Fruit fly (Drosophila melanogaster) whole organism, embryonic: ENCODE measurements around the gene hale.

Experiments
- ATbp ChIP-seq: fragments of 200-800 bp; sonication (Bioruptor generic); optimal IDR thresholded peaks from 2 replicates; lab custom pipeline; 2017; ENCODE audit warnings: missing biosample characterization, mild to moderate bottlenecking, missing genetic modification characterization, missing genetic modification reagents
- CG10565 ChIP-seq: fragments of 200-800 bp; sonication (Bioruptor generic); optimal IDR thresholded peaks from 3 replicates; lab custom pipeline; 2016; ENCODE audit warnings: missing biosample characterization, mild to moderate bottlenecking, missing genetic modification characterization
- CG10959 ChIP-seq: fragments of 200-800 bp; sonication (Bioruptor generic); IDR thresholded peaks from 2 replicates; pipeline ENCODE4 v1.3.6; 2022; ENCODE audit warnings: missing biosample characterization, missing genetic modification characterization
- CG12071 ChIP-seq: fragments of 200-800 bp; sonication (Bioruptor generic); optimal IDR thresholded peaks from 3 replicates; lab custom pipeline; 2018; ENCODE audit warnings: missing biosample characterization, mild to moderate bottlenecking, missing genetic modification characterization
- CG12219 ChIP-seq: fragments of 200-800 bp; sonication (Bioruptor generic); optimal IDR thresholded peaks from 3 replicates; lab custom pipeline; 2018; ENCODE audit warnings: missing biosample characterization, mild to moderate bottlenecking, missing genetic modification characterization
- CG12391 ChIP-seq: fragments of 200-800 bp; sonication (Bioruptor generic); optimal IDR thresholded peaks from 3 replicates; lab custom pipeline; 2018; ENCODE audit warnings: missing biosample characterization, mild to moderate bottlenecking, missing genetic modification characterization, moderate library complexity
- CG12744 ChIP-seq: fragments of 200-800 bp; sonication (Bioruptor generic); optimal IDR thresholded peaks from 2 replicates; lab custom pipeline; 2016; ENCODE audit warnings: missing biosample characterization, missing genetic modification characterization
- CG13287 ChIP-seq: fragments of 200-800 bp; sonication (Bioruptor generic); IDR thresholded peaks from 2 replicates; pipeline ENCODE4 v1.3.6; 2022; ENCODE audit warnings: missing biosample characterization, missing genetic modification characterization; ENCODE audit not compliant: partially characterized antibody
- CG15269 ChIP-seq: fragments of 200-800 bp; sonication (Bioruptor generic); optimal IDR thresholded peaks from 2 replicates; lab custom pipeline; 2018; ENCODE audit warnings: missing biosample characterization, mild to moderate bottlenecking, missing genetic modification characterization, moderate library complexity
- CG16815 ChIP-seq: fragments of 200-800 bp; sonication (Bioruptor generic); optimal IDR thresholded peaks from 3 replicates; lab custom pipeline; 2017; ENCODE audit warnings: missing biosample characterization, mild to moderate bottlenecking, missing genetic modification characterization
- CG17912 ChIP-seq: fragments of 200-800 bp; sonication (Bioruptor generic); optimal IDR thresholded peaks from 2 replicates; lab custom pipeline; 2018; ENCODE audit warnings: missing biosample characterization, mild to moderate bottlenecking, missing genetic modification characterization
- CG2120 ChIP-seq: fragments of 200-800 bp; sonication (Bioruptor generic); optimal IDR thresholded peaks from 3 replicates; lab custom pipeline; 2016; ENCODE audit warnings: missing biosample characterization, missing genetic modification characterization
- CG2129 ChIP-seq: fragments of 200-800 bp; sonication (Bioruptor generic); IDR thresholded peaks from 2 replicates; pipeline ENCODE4 v1.3.6; 2022; ENCODE audit warnings: missing biosample characterization, missing genetic modification characterization; ENCODE audit not compliant: partially characterized antibody
- CG2199 ChIP-seq: fragments of 200-800 bp; sonication (Bioruptor generic); IDR thresholded peaks from 3 replicates; pipeline ENCODE4 v1.3.6; 2022; ENCODE audit warnings: missing biosample characterization, missing genetic modification characterization
- CG2202 ChIP-seq: fragments of 200-800 bp; sonication (Bioruptor generic); optimal IDR thresholded peaks from 2 replicates; lab custom pipeline; 2018; ENCODE audit warnings: missing biosample characterization, mild to moderate bottlenecking, missing genetic modification characterization
- CG2712 ChIP-seq: fragments of 200-800 bp; optimal IDR thresholded peaks from 3 replicates; lab custom pipeline; 2019; ENCODE audit warnings: missing biosample characterization, mild to moderate bottlenecking, missing genetic modification characterization, moderate library complexity
- CG30020 ChIP-seq: fragments of 200-800 bp; optimal IDR thresholded peaks from 2 replicates; lab custom pipeline; 2019; ENCODE audit warnings: missing biosample characterization, mild to moderate bottlenecking, missing genetic modification characterization, moderate library complexity
- CG31365 ChIP-seq: fragments of 200-800 bp; sonication (Bioruptor generic); optimal IDR thresholded peaks from 2 replicates; lab custom pipeline; 2018; ENCODE audit warnings: missing biosample characterization, mild to moderate bottlenecking, missing genetic modification characterization
- CG4360 ChIP-seq: fragments of 200-800 bp; sonication (Bioruptor generic); IDR thresholded peaks from 2 replicates; pipeline ENCODE4 v1.3.6; 2022; ENCODE audit warnings: missing biosample characterization, missing genetic modification characterization
- CG5953 ChIP-seq: fragments of 200-800 bp; sonication (Bioruptor generic); IDR thresholded peaks from 2 replicates; pipeline ENCODE4 v1.3.6; 2022; ENCODE audit warnings: missing biosample characterization, missing genetic modification characterization
- CG6272 ChIP-seq: fragments of 200-800 bp; sonication (Bioruptor generic); IDR thresholded peaks from 2 replicates; pipeline ENCODE4 v1.3.6; 2022; ENCODE audit warnings: missing biosample characterization, missing genetic modification characterization
- CG6654 ChIP-seq: fragments of 200-800 bp; sonication (Bioruptor generic); optimal IDR thresholded peaks from 2 replicates; lab custom pipeline; 2017; ENCODE audit warnings: missing biosample characterization, mild to moderate bottlenecking, missing genetic modification characterization
- CG7357 ChIP-seq: fragments of 200-800 bp; sonication (Bioruptor generic); IDR thresholded peaks from 3 replicates; pipeline ENCODE4 v1.3.6; 2022; ENCODE audit warnings: missing biosample characterization, missing genetic modification characterization
- CG8924 ChIP-seq: fragments of 200-800 bp; optimal IDR thresholded peaks from 3 replicates; lab custom pipeline; 2019; ENCODE audit warnings: missing biosample characterization, mild to moderate bottlenecking, missing genetic modification characterization, moderate library complexity
- CG9932 ChIP-seq: fragments of 200-800 bp; sonication (Bioruptor generic); IDR thresholded peaks from 2 replicates; pipeline ENCODE4 v1.3.6; 2022; ENCODE audit warnings: missing biosample characterization, missing genetic modification characterization
- Doc3 ChIP-seq: fragments of 200-800 bp; sonication (Bioruptor generic); IDR thresholded peaks from 3 replicates; pipeline ENCODE4 v1.3.6; 2022; ENCODE audit warnings: missing biosample characterization, missing genetic modification characterization; ENCODE audit not compliant: partially characterized antibody
- E2f1 ChIP-seq: fragments of 200-800 bp; sonication (Bioruptor generic); IDR thresholded peaks from 2 replicates; pipeline ENCODE4 v1.3.6; 2022; ENCODE audit warnings: missing biosample characterization, missing genetic modification characterization
- Gsc ChIP-seq: fragments of 200-800 bp; sonication (Bioruptor generic); IDR thresholded peaks from 2 replicates; pipeline ENCODE4 v1.3.6; 2022; ENCODE audit warnings: missing biosample characterization, missing genetic modification characterization
- Hey ChIP-seq: fragments of 200-800 bp; sonication (Bioruptor generic); optimal IDR thresholded peaks from 3 replicates; lab custom pipeline; 2018; ENCODE audit warnings: missing biosample characterization, mild to moderate bottlenecking, missing genetic modification characterization
- NfI ChIP-seq: fragments of 200-800 bp; sonication (Bioruptor generic); optimal IDR thresholded peaks from 3 replicates; lab custom pipeline; 2018; ENCODE audit warnings: missing biosample characterization, mild to moderate bottlenecking, missing genetic modification characterization, moderate library complexity
- PHDP ChIP-seq: fragments of 200-800 bp; sonication (Bioruptor generic); optimal IDR thresholded peaks from 3 replicates; lab custom pipeline; 2018; ENCODE audit warnings: missing biosample characterization, mild to moderate bottlenecking, missing genetic modification characterization, moderate library complexity
- Spps ChIP-seq: fragments of 200-800 bp; sonication (Bioruptor generic); optimal IDR thresholded peaks from 2 replicates; lab custom pipeline; 2018; ENCODE audit warnings: missing biosample characterization, mild to moderate bottlenecking, missing genetic modification characterization
- Sry-β ChIP-seq: fragments of 200-800 bp; sonication (Bioruptor generic); optimal IDR thresholded peaks from 2 replicates; lab custom pipeline; 2018; ENCODE audit warnings: missing biosample characterization, mild to moderate bottlenecking, missing genetic modification characterization, moderate library complexity
- Tbp ChIP-seq: fragments of >200 bp; optimal IDR thresholded peaks from 2 replicates; lab custom pipeline; 2018; ENCODE audit warnings: missing biosample characterization, missing genetic modification characterization
- abd-A ChIP-seq: fragments of 200-800 bp; sonication (Bioruptor generic); optimal IDR thresholded peaks from 3 replicates; lab custom pipeline; 2019; ENCODE audit warnings: missing biosample characterization, mild to moderate bottlenecking, missing genetic modification characterization, moderate library complexity
- bowl ChIP-seq: fragments of 200-800 bp; sonication (Bioruptor generic); IDR thresholded peaks from 2 replicates; pipeline ENCODE4 v1.3.6; 2022; ENCODE audit warnings: missing biosample characterization, missing genetic modification characterization
- cg ChIP-seq: fragments of 200-800 bp; sonication (Bioruptor generic); optimal IDR thresholded peaks from 3 replicates; lab custom pipeline; 2019; ENCODE audit warnings: missing biosample characterization, mild to moderate bottlenecking, missing genetic modification characterization, moderate library complexity
- corto ChIP-seq: fragments of 200-800 bp; sonication (Bioruptor generic); optimal IDR thresholded peaks from 2 replicates; lab custom pipeline; 2016; ENCODE audit warnings: missing biosample characterization, mild to moderate bottlenecking, missing genetic modification characterization, moderate library complexity
- crc ChIP-seq: fragments of 200-800 bp; sonication (Bioruptor generic); optimal IDR thresholded peaks from 2 replicates; lab custom pipeline; 2016; ENCODE audit warnings: missing biosample characterization, missing genetic modification characterization
- croc ChIP-seq: fragments of 200-800 bp; sonication (Bioruptor generic); conservative IDR thresholded peaks from 3 replicates; pipeline ENCODE4 v1.3.6; 2022; ENCODE audit warnings: missing biosample characterization, missing genetic modification characterization
- esg ChIP-seq: fragments of 200-800 bp; sonication (Bioruptor generic); conservative IDR thresholded peaks from 2 replicates; pipeline ENCODE4 v1.3.6; 2022; ENCODE audit warnings: missing biosample characterization, missing genetic modification characterization
- ftz-f1 ChIP-seq: fragments of 200-800 bp; sonication (Bioruptor generic); optimal IDR thresholded peaks from 2 replicates; lab custom pipeline; 2016; ENCODE audit warnings: missing biosample characterization, missing genetic modification characterization
- lab ChIP-seq: fragments of 200-800 bp; sonication (Bioruptor generic); optimal IDR thresholded peaks from 3 replicates; lab custom pipeline; 2017; ENCODE audit warnings: missing biosample characterization, missing genetic modification characterization, mild to moderate bottlenecking, moderate library complexity, missing genetic modification reagents
- lilli ChIP-seq: fragments of 200-800 bp; sonication (Bioruptor generic); optimal IDR thresholded peaks from 3 replicates; lab custom pipeline; 2016; ENCODE audit warnings: missing biosample characterization, missing genetic modification characterization
- pan ChIP-seq, 4 experiments: fragments of >200 bp in 3 of 4; fragments of 200-800 bp in 1 of 4; sonication (Bioruptor generic) in 1 of 4; optimal IDR thresholded peaks in 3 of 4; IDR thresholded peaks in 1 of 4; 2 replicates each; pipeline versions ENCODE4 v1.3.6 to Lab custom; 2017 to 2022; ENCODE audit warnings: missing biosample characterization in 2 of 4, missing genetic modification characterization in 2 of 4, mixed read lengths in 1 of 4
- sens ChIP-seq: fragments of 200-800 bp; sonication (Bioruptor generic); peaks from one replicate; lab custom pipeline; 2016; ENCODE audit warnings: missing biosample characterization, missing genetic modification characterization
- sima ChIP-seq: fragments of 200-800 bp; sonication (Bioruptor generic); optimal IDR thresholded peaks from 2 replicates; lab custom pipeline; 2016; ENCODE audit warnings: missing biosample characterization, missing genetic modification characterization
- slbo ChIP-seq: fragments of 200-800 bp; sonication (Bioruptor generic); IDR thresholded peaks from 2 replicates; pipeline ENCODE4 v1.3.6; 2022; ENCODE audit warnings: missing biosample characterization, missing genetic modification characterization
- sr ChIP-seq: fragments of 200-800 bp; sonication (Bioruptor generic); IDR thresholded peaks from 3 replicates; pipeline ENCODE4 v1.3.6; 2022; ENCODE audit warnings: missing biosample characterization, missing genetic modification characterization
- ssp ChIP-seq: fragments of 200-800 bp; sonication (Bioruptor generic); IDR thresholded peaks from 2 replicates; pipeline ENCODE4 v1.3.6; 2022; ENCODE audit warnings: missing biosample characterization, missing genetic modification characterization
- trem ChIP-seq: fragments of 200-800 bp; optimal IDR thresholded peaks from 3 replicates; lab custom pipeline; 2019; ENCODE audit warnings: missing biosample characterization, mild to moderate bottlenecking, missing genetic modification characterization, moderate library complexity

Gene hale

DNA sequence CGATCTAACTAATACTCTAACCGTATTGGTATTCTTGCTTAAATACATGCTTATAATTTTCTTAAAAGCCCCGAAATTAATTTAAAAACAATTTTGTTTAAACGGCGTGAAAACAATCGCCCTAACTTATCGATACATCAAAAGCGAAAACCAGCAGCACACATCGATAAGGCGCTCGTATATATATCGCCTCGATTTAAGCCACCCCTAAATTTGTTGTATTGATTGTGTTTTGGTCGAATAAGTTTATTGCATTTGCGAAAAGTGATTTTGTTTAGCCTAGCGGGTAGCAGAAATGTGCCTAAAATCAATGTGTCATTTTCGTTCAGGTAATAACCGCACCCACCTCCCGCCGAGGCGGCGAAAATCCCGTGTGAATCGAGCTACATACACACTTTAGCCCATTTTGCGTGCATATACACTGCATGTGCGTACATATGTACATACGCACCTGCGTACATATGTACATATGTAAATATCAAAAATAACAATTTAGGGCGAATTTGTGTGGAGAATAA lies 6.1 kb upstream of the hale start, which contains the start of the genes CG7646 and Nca (continued):
- TF ChIP-seq CG30020 (tag; lab: Kevin White, UChicago) (peak; percentile 93), ftz-f1 (no peak), pan (optimal IDR thresholded peaks at IDR 0.05; lab: Kevin White, UChicago) (no peak), pan (GFP tag; optimal IDR thresholded peaks at IDR 0.05 in 1 of 2, IDR thresholded peaks at IDR 0.05 in 1 of 2) (no peak), CG2202 (tag; lab: Kevin White, UChicago) (no peak), sima (no peak), CG10959 (GFP tag; lab: Robert Waterston, UW) (no peak), CG6654 (GFP tag; lab: Kevin White, UChicago) (no peak), ATbp (GFP tag; lab: Kevin White, UChicago) (peak; percentile 27), esg (GFP tag; lab: Robert Waterston, UW) (no peak), CG10565 (no peak), lab (GFP tag; lab: Kevin White, UChicago) (no peak), CG6272 (no peak), CG7357 (GFP tag; lab: Robert Waterston, UW) (no peak), CG2712 (tag; lab: Kevin White, UChicago) (peak; percentile 17), CG12744 (GFP tag; lab: Kevin White, UChicago) (no peak), CG5953 (GFP tag; lab: Robert Waterston, UW) (no peak), CG2199 (GFP tag; lab: Robert Waterston, UW) (no peak), CG17912 (GFP tag; lab: Kevin White, UChicago) (peak; percentile 76), slbo (GFP tag; lab: Robert Waterston, UW) (no peak), PHDP (tag; lab: Kevin White, UChicago) (no peak), ssp (GFP tag; lab: Robert Waterston, UW) (no peak), crc (GFP tag; lab: Kevin White, UChicago) (no peak), NfI (GFP tag; lab: Kevin White, UChicago) (no peak), lilli (peak; percentile 17), sens (GFP tag; lab: Kevin White, UChicago) (peak; percentile 86), Sry-β (GFP tag; lab: Kevin White, UChicago) (no peak), trem (peak; percentile 64), CG2120 (GFP tag; lab: Kevin White, UChicago) (peak; percentile 10), Tbp (GFP tag; lab: Kevin White, UChicago) (no peak), CG12071 (GFP tag; lab: Kevin White, UChicago) (no peak), CG16815 (no peak), Doc3 (GFP tag; lab: Robert Waterston, UW) (peak; percentile 86), CG8924 (tag; lab: Kevin White, UChicago) (peak; percentile 50), Gsc (GFP tag; lab: Robert Waterston, UW) (no peak), bowl (GFP tag; lab: Robert Waterston, UW) (no peak), CG9932 (no peak), CG2129 (peak; percentile 69), corto (GFP tag; lab: Kevin White, UChicago) (no peak), CG15269 (tag; lab: Kevin White, UChicago) (no peak), CG12219 (GFP tag; lab: Kevin White, UChicago) (no peak), croc (no peak), CG4360 (GFP tag; lab: Robert Waterston, UW) (no peak), CG13287 (GFP tag; lab: Robert Waterston, UW) (peak; percentile 94), Spps (tag; lab: Kevin White, UChicago) (no peak), abd-A (tag; lab: Kevin White, UChicago) (no peak), cg (GFP tag; lab: Kevin White, UChicago) (peak; percentile 21), Hey (tag; lab: Kevin White, UChicago) (no peak), CG12391 (peak; percentile 49), CG31365 (tag; lab: Kevin White, UChicago) (no peak), E2f1 (GFP tag; lab: Robert Waterston, UW) (no peak), sr (GFP tag; lab: Robert Waterston, UW) (no peak)
